Fruit fly (Drosophila melanogaster) whole organism, pupa: Measurements from ENCODE around the gene CG43339.

Experiments
- CG8301 ChIP-seq: fragments of 200-800 bp; sonication (Bioruptor generic); optimal IDR thresholded peaks from 2 replicates; lab custom pipeline; 2018; ENCODE audit warnings: missing biosample characterization, mild to moderate bottlenecking, missing genetic modification characterization
- Snoo ChIP-seq: fragments of 200-800 bp; sonication (Bioruptor generic); optimal IDR thresholded peaks from 3 replicates; lab custom pipeline; 2017; ENCODE audit warnings: missing biosample characterization, mild to moderate bottlenecking, missing genetic modification characterization, inconsistent platforms

- TF ChIP-seq CG8301 (no peak), Snoo (no peak)
These were observed 48.7 kb downstream of the CG43339 start for dm6 chr2L:18624362-18624761.
